Fruit fly (Drosophila melanogaster) whole organism, adult: ENCODE data around the gene dah.

Source experiments
- CG11617 ChIP-seq: fragments of 200-800 bp; sonication (Bioruptor generic); optimal IDR thresholded peaks from 2 replicates; lab custom pipeline; 2017; ENCODE audit warnings: mild to moderate bottlenecking, missing biosample characterization, missing genetic modification reagents, missing genetic modification characterization
- CG33017 ChIP-seq: fragments of 200-800 bp; sonication (Bioruptor generic); optimal IDR thresholded peaks from 2 replicates; lab custom pipeline; 2018; ENCODE audit warnings: missing biosample characterization, mild to moderate bottlenecking, missing genetic modification characterization, moderate library complexity
- CG5204 ChIP-seq: fragments of 200-800 bp; sonication (Bioruptor generic); optimal IDR thresholded peaks from 2 replicates; lab custom pipeline; 2016; ENCODE audit warnings: missing biosample characterization, missing genetic modification characterization
- CG7045 ChIP-seq: fragments of 200-800 bp; sonication (Bioruptor generic); optimal IDR thresholded peaks from 2 replicates; lab custom pipeline; 2017; ENCODE audit warnings: missing biosample characterization, mild to moderate bottlenecking, missing genetic modification characterization
- CG7101 ChIP-seq: fragments of 200-800 bp; sonication (Bioruptor generic); optimal IDR thresholded peaks from 2 replicates; lab custom pipeline; 2018; ENCODE audit warnings: missing biosample characterization, mild to moderate bottlenecking, missing genetic modification characterization, moderate library complexity
- Clk ChIP-seq: fragments of 200-800 bp; sonication (Bioruptor generic); optimal IDR thresholded peaks from 2 replicates; lab custom pipeline; 2017; ENCODE audit warnings: missing biosample characterization, missing genetic modification characterization
- Crg-1 ChIP-seq: fragments of 200-800 bp; sonication (Bioruptor generic); optimal IDR thresholded peaks from 2 replicates; lab custom pipeline; 2016; ENCODE audit warnings: missing biosample characterization, missing genetic modification characterization
- Hr96 ChIP-seq: fragments of 200-800 bp; sonication (Bioruptor generic); optimal IDR thresholded peaks from 2 replicates; lab custom pipeline; 2016; ENCODE audit warnings: missing biosample characterization, missing genetic modification characterization
- Mnt ChIP-seq: fragments of 200-800 bp; sonication (Bioruptor generic); optimal IDR thresholded peaks from 2 replicates; lab custom pipeline; 2016; ENCODE audit warnings: missing biosample characterization, mild to moderate bottlenecking, missing genetic modification characterization
- bab1 ChIP-seq: fragments of 200-800 bp; sonication (Bioruptor generic); optimal IDR thresholded peaks from 3 replicates; lab custom pipeline; 2019; ENCODE audit warnings: missing biosample characterization, mild to moderate bottlenecking, missing genetic modification characterization, moderate library complexity
- cnc ChIP-seq, 2 experiments: fragments of >200 bp; optimal IDR thresholded peaks; 2 replicates each; lab custom pipeline; 2017
- ovo ChIP-seq: fragments of 200-800 bp; sonication (Bioruptor generic); optimal IDR thresholded peaks from 2 replicates; lab custom pipeline; 2016; ENCODE audit warnings: missing biosample characterization, missing genetic modification characterization
- tj ChIP-seq: fragments of 200-800 bp; sonication (Bioruptor generic); optimal IDR thresholded peaks from 3 replicates; lab custom pipeline; 2017; ENCODE audit warnings: missing biosample characterization, mild to moderate bottlenecking, missing genetic modification characterization, moderate library complexity

- TF ChIP-seq tj (GFP tag; lab: Kevin White, UChicago) (no peak), CG11617 (GFP tag; lab: Kevin White, UChicago) (no peak), Mnt (GFP tag; lab: Kevin White, UChicago) (no peak), Crg-1 (GFP tag; lab: Kevin White, UChicago) (no peak), CG5204 (GFP tag; lab: Kevin White, UChicago) (no peak), CG7101 (no peak), Hr96 (GFP tag; lab: Kevin White, UChicago) (no peak), bab1 (GFP tag; lab: Kevin White, UChicago) (no peak), cnc (optimal IDR thresholded peaks at IDR 0.05; lab: Kevin White, UChicago) (no peak), CG33017 (no peak), CG7045 (GFP tag; lab: Kevin White, UChicago) (no peak), ovo (GFP tag; lab: Kevin White, UChicago) (no peak), Clk (GFP tag; lab: Kevin White, UChicago) (no peak)
Observed at dm6 chrX:15342017-15342416, 13.9 kb downstream of the dah start, which contains the start of gene CG9123.
